Worm (Caenorhabditis elegans) whole organism, mixed stage, embryonic: ENCODE results near the gene C50E3.11.

Experiments
- M03D4.4 ChIP-seq: sonication (generic microtip); optimal IDR thresholded peaks from 2 replicates; lab custom pipeline; 2017; ENCODE audit warnings: mild to moderate bottlenecking, missing genetic modification characterization, missing compliant biosample characterization
- blmp-1 ChIP-seq: fragments of 150-350 bp; optimal IDR thresholded peaks from 2 replicates; lab custom pipeline; 2014; ENCODE audit warnings: missing biosample characterization, missing genetic modification characterization
- ceh-39 ChIP-seq: fragments of 150-350 bp; optimal IDR thresholded peaks from 2 replicates; lab custom pipeline; 2014; ENCODE audit warnings: missing biosample characterization, missing genetic modification characterization
- ceh-43 ChIP-seq: fragments of 200-800 bp; sonication (Bioruptor generic); optimal IDR thresholded peaks from 2 replicates; lab custom pipeline; 2018; ENCODE audit warnings: mild to moderate bottlenecking, missing genetic modification characterization, moderate library complexity, missing compliant biosample characterization
- ces-1 ChIP-seq: fragments of 150-350 bp; optimal IDR thresholded peaks from 2 replicates; lab custom pipeline; 2014; ENCODE audit warnings: missing biosample characterization, missing genetic modification reagents, missing genetic modification characterization
- cnd-1 ChIP-seq: fragments of 200-800 bp; sonication (Bioruptor generic); optimal IDR thresholded peaks from 2 replicates; lab custom pipeline; 2018; ENCODE audit warnings: mild to moderate bottlenecking, missing genetic modification characterization, missing compliant biosample characterization
- drap-1 ChIP-seq: fragments of 200-800 bp; sonication (Bioruptor generic); optimal IDR thresholded peaks from 3 replicates; lab custom pipeline; 2018; ENCODE audit warnings: mild to moderate bottlenecking, missing genetic modification characterization, missing compliant biosample characterization
- elt-1 ChIP-seq: sonication (generic microtip); optimal IDR thresholded peaks from 2 replicates; lab custom pipeline; 2017; ENCODE audit warnings: missing genetic modification characterization, mild to moderate bottlenecking, missing compliant biosample characterization, antibody characterized with exemption, moderate library complexity, borderline replicate concordance; ENCODE audit not compliant: insufficient read depth
- elt-3 ChIP-seq: fragments of 150-350 bp; optimal IDR thresholded peaks from 2 replicates; lab custom pipeline; 2014; ENCODE audit warnings: missing biosample characterization, missing genetic modification characterization
- flh-1 ChIP-seq: fragments of 200-800 bp; sonication (Bioruptor generic); optimal IDR thresholded peaks from 2 replicates; lab custom pipeline; 2018; ENCODE audit warnings: mild to moderate bottlenecking, missing genetic modification characterization, moderate library complexity, missing compliant biosample characterization
- ham-2 ChIP-seq: fragments of 200-800 bp; sonication (Bioruptor generic); optimal IDR thresholded peaks from 2 replicates; lab custom pipeline; 2018; ENCODE audit warnings: mild to moderate bottlenecking, missing genetic modification characterization, missing compliant biosample characterization
- hlh-1 ChIP-seq: fragments of 150-350 bp; optimal IDR thresholded peaks from 2 replicates; lab custom pipeline; 2014; ENCODE audit warnings: missing biosample characterization, missing genetic modification reagents, missing genetic modification characterization
- lin-13 ChIP-seq: fragments of 150-350 bp; optimal IDR thresholded peaks from 2 replicates; lab custom pipeline; 2014; ENCODE audit warnings: missing biosample characterization, missing genetic modification characterization
- lin-32 ChIP-seq: fragments of 200-800 bp; sonication (Bioruptor generic); optimal IDR thresholded peaks from 2 replicates; lab custom pipeline; 2018; ENCODE audit warnings: mild to moderate bottlenecking, missing genetic modification characterization, missing compliant biosample characterization
- lsy-2 ChIP-seq: fragments of 150-350 bp; optimal IDR thresholded peaks from 2 replicates; lab custom pipeline; 2014; ENCODE audit warnings: missing biosample characterization, missing genetic modification characterization
- mab-5 ChIP-seq: fragments of 150-350 bp; optimal IDR thresholded peaks from 2 replicates; lab custom pipeline; 2014; ENCODE audit warnings: missing biosample characterization, missing genetic modification characterization
- mep-1 ChIP-seq: fragments of 150-350 bp; optimal IDR thresholded peaks from 2 replicates; lab custom pipeline; 2017; ENCODE audit warnings: missing biosample characterization, missing genetic modification reagents, missing genetic modification characterization, inconsistent platforms
- mls-2 ChIP-seq: sonication (generic microtip); optimal IDR thresholded peaks from 2 replicates; lab custom pipeline; 2016; ENCODE audit warnings: mild to moderate bottlenecking, missing genetic modification characterization, moderate library complexity, missing compliant biosample characterization
- nhr-12 ChIP-seq: fragments of 150-350 bp; optimal IDR thresholded peaks from 2 replicates; lab custom pipeline; 2014; ENCODE audit warnings: missing biosample characterization, missing genetic modification characterization
- nhr-2 ChIP-seq: fragments of 150-350 bp; optimal IDR thresholded peaks from 2 replicates; lab custom pipeline; 2014; ENCODE audit warnings: missing biosample characterization, missing genetic modification characterization
- nhr-76 ChIP-seq: sonication (generic microtip); optimal IDR thresholded peaks from 2 replicates; lab custom pipeline; 2017; ENCODE audit warnings: missing biosample characterization, missing genetic modification characterization
- pha-4 ChIP-seq: fragments of 150-350 bp; optimal IDR thresholded peaks from 2 replicates; lab custom pipeline; 2018; ENCODE audit warnings: missing biosample characterization, missing genetic modification reagents, missing genetic modification characterization
- sem-2 ChIP-seq: fragments of 200-800 bp; sonication (Bioruptor generic); optimal IDR thresholded peaks from 2 replicates; lab custom pipeline; 2018; ENCODE audit warnings: mild to moderate bottlenecking, missing genetic modification characterization, missing compliant biosample characterization
- snpc-4 ChIP-seq: fragments of 150-350 bp; optimal IDR thresholded peaks from 2 replicates; lab custom pipeline; 2014; ENCODE audit warnings: missing biosample characterization, missing genetic modification characterization
- sptf-1 ChIP-seq: sonication (generic microtip); optimal IDR thresholded peaks from 2 replicates; lab custom pipeline; 2017; ENCODE audit warnings: mild to moderate bottlenecking, missing genetic modification characterization, moderate library complexity, missing compliant biosample characterization
- tbx-8 ChIP-seq: fragments of 200-800 bp; sonication (Bioruptor generic); optimal IDR thresholded peaks from 2 replicates; lab custom pipeline; 2018; ENCODE audit warnings: mild to moderate bottlenecking, missing genetic modification characterization, moderate library complexity, missing compliant biosample characterization
- unc-120 ChIP-seq: sonication (generic microtip); optimal IDR thresholded peaks from 2 replicates; lab custom pipeline; 2017; ENCODE audit warnings: missing genetic modification characterization, missing compliant biosample characterization; ENCODE audit not compliant: poor library complexity, severe bottlenecking
- unc-39 ChIP-seq: fragments of 150-350 bp; optimal IDR thresholded peaks from 2 replicates; lab custom pipeline; 2014; ENCODE audit warnings: missing biosample characterization, missing genetic modification characterization
- unc-62 ChIP-seq: fragments of 150-350 bp; optimal IDR thresholded peaks from 2 replicates; lab custom pipeline; 2014; ENCODE audit warnings: missing biosample characterization, missing genetic modification reagents, missing genetic modification characterization
- zip-8 ChIP-seq: fragments of 150-350 bp; optimal IDR thresholded peaks from 2 replicates; lab custom pipeline; 2014; ENCODE audit warnings: missing biosample characterization, missing genetic modification characterization
- ztf-11 ChIP-seq: fragments of 150-350 bp; optimal IDR thresholded peaks from 2 replicates; lab custom pipeline; 2014; ENCODE audit warnings: missing biosample characterization, missing genetic modification characterization

The C50E3.11 gene

ce11 chrV:7575563-7575962, 27.7 kb downstream of the C50E3.11 start, which contains the start of the genes snu-66 and ints-9:
Gene snu-66, minus strand, starts transcription at chrV:7575670.
Gene ints-9, plus strand, starts transcription at chrV:7575802.
- peak; percentile 32 for TF ChIP-seq pha-4 (tag; lab: Kevin White, UChicago)
- TF ChIP-seq mep-1, result peak; percentile 13
- peak; percentile 6 for TF ChIP-seq hlh-1 (tag; lab: Kevin White, UChicago)
- TF ChIP-seq ces-1, result peak; percentile 67
- TF ChIP-seq unc-39, result no peak

ce11 chrV:7570955-7571354, 32.3 kb downstream of the C50E3.11 start, which contains the start of gene F19F10.14:
Gene F19F10.14, minus strand, starts transcription at chrV:7571055.
- no peak for TF ChIP-seq sptf-1 (tag; lab: Kevin White, UChicago)
- TF ChIP-seq elt-3 (tag; lab: Kevin White, UChicago), result no peak

- TF ChIP-seq hlh-1 (tag; lab: Kevin White, UChicago) (no peak), lin-32 (GFP tag; lab: Kevin White, UChicago) (no peak), zip-8 (peak; percentile 54), mep-1 (no peak)
- TF ChIP-seq, all 35 proteins: peak for 1
Measured at ce11 chrV:7570290-7570689, 33.0 kb downstream of the C50E3.11 start, which contains the start of gene clec-212. Gene clec-212, minus strand, starts transcription at chrV:7570390.

- TF ChIP-seq mab-5 (no peak), cnd-1 (tag; lab: Kevin White, UChicago) (no peak), tbx-8 (GFP tag; lab: Kevin White, UChicago) (no peak), sem-2 (GFP tag; lab: Kevin White, UChicago) (no peak), mep-1 (no peak), nhr-12 (tag; lab: Kevin White, UChicago) (no peak), elt-3 (tag; lab: Kevin White, UChicago) (no peak), M03D4.4 (tag; lab: Kevin White, UChicago) (no peak), ceh-43 (no peak), zip-8 (no peak), ceh-39 (tag; lab: Kevin White, UChicago) (no peak), snpc-4 (tag; lab: Kevin White, UChicago) (no peak), blmp-1 (tag; lab: Kevin White, UChicago) (no peak), unc-39 (no peak), unc-120 (no peak), ces-1 (no peak), lsy-2 (tag; lab: Kevin White, UChicago) (no peak), unc-62 (GFP tag; lab: Kevin White, UChicago) (no peak), flh-1 (GFP tag; lab: Kevin White, UChicago) (no peak)
Measured at ce11 chrV:7562947-7563346, 40.3 kb downstream of the C50E3.11 start, which contains the start of gene F19F10.1. Gene F19F10.1, plus strand, starts transcription at chrV:7563247.

DNA sequence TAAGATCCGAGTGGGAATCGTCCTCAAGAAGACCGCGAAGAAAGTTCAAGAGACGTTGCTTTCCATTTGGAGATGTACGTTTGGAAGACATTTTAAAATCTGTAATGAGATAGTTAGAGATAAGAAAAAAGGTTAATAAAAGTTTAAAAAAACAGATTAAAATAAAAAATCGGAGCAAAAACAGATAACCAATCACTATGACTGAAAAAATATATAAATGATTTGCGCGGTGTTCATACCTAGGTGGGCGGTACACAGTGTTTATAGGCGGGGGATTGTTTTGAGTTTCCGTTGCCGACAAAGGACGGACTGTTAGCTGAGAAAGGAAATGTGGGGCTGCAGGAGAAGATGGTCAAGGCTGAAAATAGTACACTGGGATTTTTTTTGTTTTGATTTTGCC, 44.6 kb downstream of the C50E3.11 start, which contains the start of gene ets-7:
Gene ets-7, minus strand, starts transcription at position 101 of the 400 bp plus-strand sequence.
- no peak for TF ChIP-seq sptf-1 (tag; lab: Kevin White, UChicago)
- TF ChIP-seq nhr-2, result no peak
- no peak for TF ChIP-seq lin-13 (tag; lab: Kevin White, UChicago)
- no peak for TF ChIP-seq ztf-11 (tag; lab: Kevin White, UChicago)
- TF ChIP-seq ceh-39 (tag; lab: Kevin White, UChicago), result no peak
- no peak for TF ChIP-seq lin-32 (GFP tag; lab: Kevin White, UChicago)
- no peak for TF ChIP-seq elt-1
- no peak for TF ChIP-seq M03D4.4 (tag; lab: Kevin White, UChicago)
- no peak for TF ChIP-seq snpc-4 (tag; lab: Kevin White, UChicago)
- no peak for TF ChIP-seq drap-1 (GFP tag; lab: Kevin White, UChicago)
- TF ChIP-seq sem-2 (GFP tag; lab: Kevin White, UChicago), result no peak
- no peak for TF ChIP-seq ham-2 (GFP tag; lab: Kevin White, UChicago)
- TF ChIP-seq ces-1, result no peak
- TF ChIP-seq mep-1, result no peak
- no peak for TF ChIP-seq mls-2
- TF ChIP-seq flh-1 (GFP tag; lab: Kevin White, UChicago), result no peak
- TF ChIP-seq tbx-8 (GFP tag; lab: Kevin White, UChicago), result no peak
- no peak for TF ChIP-seq pha-4 (tag; lab: Kevin White, UChicago)
- TF ChIP-seq unc-39, result no peak
- TF ChIP-seq nhr-76 (tag; lab: Kevin White, UChicago), result no peak
